Fruit fly (Drosophila melanogaster) whole organism, embryonic: Measurements from ENCODE around the gene Jhbp16.

ENCODE experiments used
- Blimp-1 ChIP-seq: fragments of 200-800 bp; sonication (Bioruptor generic); optimal IDR thresholded peaks from 3 replicates; lab custom pipeline; 2018; ENCODE audit warnings: missing biosample characterization, missing genetic modification characterization, mild to moderate bottlenecking, moderate library complexity, missing genetic modification reagents
- CG1024 ChIP-seq: fragments of 200-800 bp; sonication (Bioruptor generic); IDR thresholded peaks from 2 replicates; pipeline ENCODE4 v1.3.6; 2022; ENCODE audit warnings: missing biosample characterization, missing genetic modification characterization
- CG12155 ChIP-seq: fragments of 200-800 bp; sonication (Bioruptor generic); optimal IDR thresholded peaks from 3 replicates; lab custom pipeline; 2016; ENCODE audit warnings: missing biosample characterization, missing genetic modification characterization
- CG15011 ChIP-seq: fragments of 200-800 bp; sonication (Bioruptor generic); optimal IDR thresholded peaks from 3 replicates; lab custom pipeline; 2018; ENCODE audit warnings: missing biosample characterization, mild to moderate bottlenecking, missing genetic modification characterization
- CG17612 ChIP-seq: fragments of 200-800 bp; sonication (Bioruptor generic); IDR thresholded peaks from 2 replicates; pipeline ENCODE4 v1.3.6; 2022; ENCODE audit warnings: missing biosample characterization, missing genetic modification characterization
- CG18476 ChIP-seq: fragments of 200-800 bp; sonication (Bioruptor generic); optimal IDR thresholded peaks from 2 replicates; lab custom pipeline; 2016; ENCODE audit warnings: missing biosample characterization, mild to moderate bottlenecking, missing genetic modification characterization
- CG2875 ChIP-seq: fragments of 200-800 bp; sonication (Bioruptor generic); optimal IDR thresholded peaks from 2 replicates; lab custom pipeline; 2017; ENCODE audit warnings: missing biosample characterization, mild to moderate bottlenecking, missing genetic modification characterization, missing genetic modification reagents
- CG31224 ChIP-seq: fragments of 200-800 bp; sonication (Bioruptor generic); IDR thresholded peaks from 2 replicates; pipeline ENCODE4 v1.3.6; 2022; ENCODE audit warnings: missing biosample characterization, missing genetic modification characterization
- CG3163 ChIP-seq: fragments of 200-800 bp; sonication (Bioruptor generic); optimal IDR thresholded peaks from 3 replicates; lab custom pipeline; 2016; ENCODE audit warnings: missing biosample characterization, missing genetic modification characterization
- CG4730 ChIP-seq: fragments of 200-800 bp; sonication (Bioruptor generic); IDR thresholded peaks from 2 replicates; pipeline ENCODE4 v1.3.6; 2022; ENCODE audit warnings: missing biosample characterization, missing genetic modification characterization
- CG4820 ChIP-seq: fragments of 200-800 bp; sonication (Bioruptor generic); optimal IDR thresholded peaks from 3 replicates; lab custom pipeline; 2016; ENCODE audit warnings: missing biosample characterization, missing genetic modification characterization
- CG5180 ChIP-seq: fragments of 200-800 bp; sonication (Bioruptor generic); optimal IDR thresholded peaks from 3 replicates; lab custom pipeline; 2017; ENCODE audit warnings: missing biosample characterization, missing genetic modification characterization, mild to moderate bottlenecking, moderate library complexity, missing genetic modification reagents
- CG6813 ChIP-seq: fragments of 200-800 bp; sonication (Bioruptor generic); optimal IDR thresholded peaks from 2 replicates; lab custom pipeline; 2017; ENCODE audit warnings: missing biosample characterization, missing genetic modification characterization, mild to moderate bottlenecking, moderate library complexity, missing genetic modification reagents
- CG7745 ChIP-seq: fragments of 200-800 bp; sonication (Bioruptor generic); optimal IDR thresholded peaks from 2 replicates; lab custom pipeline; 2018; ENCODE audit warnings: missing biosample characterization, mild to moderate bottlenecking, missing genetic modification characterization, moderate library complexity
- CG7928 ChIP-seq: fragments of 200-800 bp; sonication (Bioruptor generic); optimal IDR thresholded peaks from 2 replicates; lab custom pipeline; 2017; ENCODE audit warnings: missing biosample characterization, mild to moderate bottlenecking, missing genetic modification characterization
- CG7963 ChIP-seq: fragments of 200-800 bp; sonication (Bioruptor generic); IDR thresholded peaks from 3 replicates; pipeline ENCODE4 v1.3.6; 2022; ENCODE audit warnings: missing biosample characterization, missing genetic modification characterization; ENCODE audit not compliant: partially characterized antibody
- CG7987 ChIP-seq: fragments of 200-800 bp; sonication (Bioruptor generic); optimal IDR thresholded peaks from 2 replicates; lab custom pipeline; 2018; ENCODE audit warnings: missing biosample characterization, mild to moderate bottlenecking, missing genetic modification characterization, moderate library complexity
- CG9876 ChIP-seq: fragments of 200-800 bp; sonication (Bioruptor generic); optimal IDR thresholded peaks from 2 replicates; lab custom pipeline; 2016; ENCODE audit warnings: missing biosample characterization, missing genetic modification characterization
- CG9932 ChIP-seq: fragments of 200-800 bp; sonication (Bioruptor generic); IDR thresholded peaks from 2 replicates; pipeline ENCODE4 v1.3.6; 2022; ENCODE audit warnings: missing biosample characterization, missing genetic modification characterization
- Chrac-16 ChIP-seq: fragments of 200-800 bp; sonication (Bioruptor generic); optimal IDR thresholded peaks from 3 replicates; lab custom pipeline; 2016; ENCODE audit warnings: missing biosample characterization, missing genetic modification characterization
- Gug ChIP-seq: fragments of 200-800 bp; sonication (Bioruptor generic); IDR thresholded peaks from 4 replicates; pipeline ENCODE4 v1.3.6; 2022; ENCODE audit warnings: missing biosample characterization, missing genetic modification characterization
- Hey ChIP-seq: fragments of 200-800 bp; sonication (Bioruptor generic); optimal IDR thresholded peaks from 3 replicates; lab custom pipeline; 2018; ENCODE audit warnings: missing biosample characterization, mild to moderate bottlenecking, missing genetic modification characterization
- Hr51 ChIP-seq, 2 experiments: fragments of 200-800 bp; sonication (Bioruptor generic); optimal IDR thresholded peaks; 2 replicates in 1 of 2; 3 replicates in 1 of 2; lab custom pipeline; 2016 to 2018; ENCODE audit warnings: missing biosample characterization in 2 of 2, missing genetic modification characterization in 2 of 2, mild to moderate bottlenecking in 1 of 2, moderate library complexity in 1 of 2
- Mes4 ChIP-seq: fragments of 200-800 bp; sonication (Bioruptor generic); optimal IDR thresholded peaks from 2 replicates; lab custom pipeline; 2016; ENCODE audit warnings: missing biosample characterization, missing genetic modification characterization
- Nf-YB ChIP-seq: fragments of 200-800 bp; sonication (Bioruptor generic); optimal IDR thresholded peaks from 3 replicates; lab custom pipeline; 2019; ENCODE audit warnings: missing biosample characterization, mild to moderate bottlenecking, missing genetic modification characterization, moderate library complexity
- NfI ChIP-seq: fragments of 200-800 bp; sonication (Bioruptor generic); optimal IDR thresholded peaks from 3 replicates; lab custom pipeline; 2018; ENCODE audit warnings: missing biosample characterization, mild to moderate bottlenecking, missing genetic modification characterization, moderate library complexity
- Oli ChIP-seq: fragments of 200-800 bp; sonication (Bioruptor generic); optimal IDR thresholded peaks from 2 replicates; lab custom pipeline; 2018; ENCODE audit warnings: missing biosample characterization, mild to moderate bottlenecking, missing genetic modification characterization, moderate library complexity
- PHDP ChIP-seq: fragments of 200-800 bp; sonication (Bioruptor generic); optimal IDR thresholded peaks from 3 replicates; lab custom pipeline; 2018; ENCODE audit warnings: missing biosample characterization, mild to moderate bottlenecking, missing genetic modification characterization, moderate library complexity
- Scr ChIP-seq: fragments of 200-800 bp; sonication (Bioruptor generic); IDR thresholded peaks from 2 replicates; pipeline ENCODE4 v1.3.6; 2022; ENCODE audit warnings: missing biosample characterization, missing genetic modification characterization; ENCODE audit not compliant: partially characterized antibody
- al ChIP-seq: fragments of 200-800 bp; sonication (Bioruptor generic); IDR thresholded peaks from 2 replicates; pipeline ENCODE4 v1.3.6; 2022; ENCODE audit warnings: missing biosample characterization, missing genetic modification characterization
- bigmax ChIP-seq: fragments of 200-800 bp; sonication (Bioruptor generic); optimal IDR thresholded peaks from 2 replicates; lab custom pipeline; 2018; ENCODE audit warnings: missing biosample characterization, mild to moderate bottlenecking, missing genetic modification characterization
- caup ChIP-seq: fragments of 200-800 bp; sonication (Bioruptor generic); optimal IDR thresholded peaks from 3 replicates; lab custom pipeline; 2017; ENCODE audit warnings: missing biosample characterization, mild to moderate bottlenecking, missing genetic modification characterization, moderate library complexity; ENCODE audit not compliant: severe bottlenecking
- chif ChIP-seq, 2 experiments: fragments of 200-800 bp; sonication (Bioruptor generic); optimal IDR thresholded peaks; 3 replicates each; lab custom pipeline; 2016; ENCODE audit warnings: missing biosample characterization in 2 of 2, missing genetic modification characterization in 2 of 2
- dimm ChIP-seq: fragments of 200-800 bp; sonication (Bioruptor generic); IDR thresholded peaks from 2 replicates; pipeline ENCODE4 v1.3.6; 2022; ENCODE audit warnings: missing biosample characterization, missing genetic modification characterization
- disco-r ChIP-seq: fragments of 200-800 bp; sonication (Bioruptor generic); optimal IDR thresholded peaks from 2 replicates; lab custom pipeline; 2016; ENCODE audit warnings: missing biosample characterization, missing genetic modification characterization
- fd96Cb ChIP-seq: fragments of 200-800 bp; sonication (Bioruptor generic); optimal IDR thresholded peaks from 2 replicates; lab custom pipeline; 2018; ENCODE audit warnings: missing biosample characterization, mild to moderate bottlenecking, missing genetic modification characterization, moderate library complexity
- gsb ChIP-seq: fragments of 200-800 bp; sonication (Bioruptor generic); IDR thresholded peaks from 2 replicates; pipeline ENCODE4 v1.3.6; 2022; ENCODE audit warnings: missing biosample characterization, missing genetic modification characterization
- gsb-n ChIP-seq: fragments of 200-800 bp; sonication (Bioruptor generic); optimal IDR thresholded peaks from 3 replicates; lab custom pipeline; 2018; ENCODE audit warnings: missing biosample characterization, mild to moderate bottlenecking, missing genetic modification characterization
- klu ChIP-seq: fragments of 200-800 bp; sonication (Bioruptor generic); IDR thresholded peaks from 2 replicates; pipeline ENCODE4 v1.3.6; 2022; ENCODE audit warnings: missing biosample characterization, missing genetic modification characterization
- lab ChIP-seq: fragments of 200-800 bp; sonication (Bioruptor generic); optimal IDR thresholded peaks from 3 replicates; lab custom pipeline; 2017; ENCODE audit warnings: missing biosample characterization, missing genetic modification characterization, mild to moderate bottlenecking, moderate library complexity, missing genetic modification reagents
- prd ChIP-seq, 3 experiments: fragments of >200 bp in 2 of 3; fragments of 200-800 bp in 1 of 3; sonication (Bioruptor generic) in 1 of 3; optimal IDR thresholded peaks in 2 of 3; IDR thresholded peaks in 1 of 3; 2 replicates in 2 of 3; 3 replicates in 1 of 3; pipeline versions ENCODE4 v1.3.6 to Lab custom; 2017 to 2022; ENCODE audit warnings: missing biosample characterization in 1 of 3, missing genetic modification characterization in 1 of 3
- ranshi ChIP-seq: fragments of 200-800 bp; sonication (Bioruptor generic); IDR thresholded peaks from 2 replicates; pipeline ENCODE4 v1.3.6; 2022; ENCODE audit warnings: missing biosample characterization, missing genetic modification characterization
- run ChIP-seq: fragments of 200-800 bp; sonication (Bioruptor generic); optimal IDR thresholded peaks from 3 replicates; lab custom pipeline; 2018; ENCODE audit warnings: missing biosample characterization, mild to moderate bottlenecking, missing genetic modification characterization
- schlank ChIP-seq: fragments of 200-800 bp; sonication (Bioruptor generic); optimal IDR thresholded peaks from 2 replicates; lab custom pipeline; 2018; ENCODE audit warnings: missing biosample characterization, mild to moderate bottlenecking, missing genetic modification characterization
- seq ChIP-seq: fragments of 200-800 bp; sonication (Bioruptor generic); IDR thresholded peaks from 2 replicates; pipeline ENCODE4 v1.3.6; 2022; ENCODE audit warnings: missing biosample characterization, missing genetic modification characterization
- trh ChIP-seq: fragments of 200-800 bp; sonication (Bioruptor generic); optimal IDR thresholded peaks from 2 replicates; lab custom pipeline; 2016; ENCODE audit warnings: missing biosample characterization, missing genetic modification characterization
- tup ChIP-seq: fragments of 200-800 bp; sonication (Bioruptor generic); optimal IDR thresholded peaks from 2 replicates; lab custom pipeline; 2016; ENCODE audit warnings: missing biosample characterization, mild to moderate bottlenecking, missing genetic modification characterization, moderate library complexity
- vvl ChIP-seq: fragments of 200-800 bp; sonication (Bioruptor generic); IDR thresholded peaks from 2 replicates; pipeline ENCODE4 v1.3.6; 2022; ENCODE audit warnings: missing biosample characterization, missing genetic modification characterization
- zfh1 ChIP-seq: fragments of 200-800 bp; sonication (Bioruptor generic); IDR thresholded peaks from 3 replicates; pipeline ENCODE4 v1.3.6; 2022; ENCODE audit warnings: missing biosample characterization, missing genetic modification characterization

Jhbp16 gene

DNA sequence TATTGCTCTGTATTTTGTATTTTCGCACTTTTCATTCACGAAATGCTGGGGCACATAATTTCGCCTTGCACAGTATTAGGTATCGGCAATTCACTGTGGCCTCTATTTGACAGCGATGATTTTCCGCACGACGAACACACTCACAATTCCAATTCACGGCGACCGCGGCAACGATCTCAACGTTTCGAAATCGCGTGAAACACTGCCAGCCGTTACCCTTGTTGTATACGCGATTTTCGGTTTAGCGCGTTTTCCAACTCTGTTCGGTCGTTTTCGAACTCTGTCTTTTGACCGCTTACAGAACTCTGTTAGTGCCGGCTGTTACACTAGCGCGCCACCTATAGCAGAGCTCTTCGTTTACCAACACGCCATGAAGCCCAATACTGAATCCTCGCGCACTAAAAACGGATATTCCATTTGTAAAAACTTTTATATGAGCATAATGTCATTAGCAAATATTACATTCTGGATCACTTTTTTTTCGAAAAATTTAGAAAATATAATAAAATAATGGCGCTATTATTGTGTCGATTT, 45.0 kb upstream of the Jhbp16 start, which contains the start of gene InR (continued):
- TF ChIP-seq CG7963 (GFP tag; lab: Robert Waterston, UW) (no peak), CG2875 (GFP tag; lab: Kevin White, UChicago) (peak; percentile 29), chif (GFP tag; optimal IDR thresholded peaks at IDR 0.05; lab: Kevin White, UChicago) (peak; percentile 61 to 78), CG18476 (peak; percentile 26), CG1024 (no peak), CG4820 (GFP tag; lab: Kevin White, UChicago) (peak; percentile 54), CG7745 (tag; lab: Kevin White, UChicago) (no peak), NfI (GFP tag; lab: Kevin White, UChicago) (peak; percentile 80), CG15011 (peak; percentile 27), schlank (tag; lab: Kevin White, UChicago) (peak; percentile 46), tup (GFP tag; lab: Kevin White, UChicago) (peak; percentile 80), CG4730 (GFP tag; lab: Robert Waterston, UW) (no peak), dimm (no peak), Hr51 (GFP tag; optimal IDR thresholded peaks at IDR 0.05; lab: Kevin White, UChicago) (peak; percentile 51 to 75), Mes4 (GFP tag; lab: Kevin White, UChicago) (peak; percentile 21), CG12155 (GFP tag; lab: Kevin White, UChicago) (peak; percentile 68), gsb (no peak), Hey (peak; percentile 64), lab (GFP tag; lab: Kevin White, UChicago) (peak; percentile 89), vvl (GFP tag; lab: Robert Waterston, UW) (no peak), Oli (no peak), ranshi (GFP tag; lab: Robert Waterston, UW) (no peak), Chrac-16 (GFP tag; lab: Kevin White, UChicago) (peak; percentile 86), trh (GFP tag; lab: Kevin White, UChicago) (peak; percentile 38), Nf-YB (no peak), CG31224 (GFP tag; lab: Robert Waterston, UW) (no peak), Scr (no peak), caup (GFP tag; lab: Kevin White, UChicago) (peak; percentile 89), Gug (GFP tag; lab: Robert Waterston, UW) (peak; percentile 59; the same call in 1 of the 4 replicates), CG7928 (GFP tag; lab: Kevin White, UChicago) (peak; percentile 16), run (tag; lab: Kevin White, UChicago) (no peak), bigmax (peak; percentile 56), seq (GFP tag; lab: Robert Waterston, UW) (no peak), CG3163 (GFP tag; lab: Kevin White, UChicago) (peak; percentile 72), CG9876 (GFP tag; lab: Kevin White, UChicago) (peak; percentile 65), CG6813 (peak; percentile 54), fd96Cb (tag; lab: Kevin White, UChicago) (peak; percentile 2), CG17612 (no peak), prd (optimal IDR thresholded peaks at IDR 0.05; lab: Kevin White, UChicago) (no peak), prd (GFP tag; IDR thresholded peaks at IDR 0.05; lab: Robert Waterston, UW) (no peak), PHDP (peak; percentile 50), CG9932 (GFP tag; lab: Robert Waterston, UW) (no peak), al (GFP tag; lab: Robert Waterston, UW) (no peak), klu (no peak), gsb-n (tag; lab: Kevin White, UChicago) (no peak), CG5180 (GFP tag; lab: Kevin White, UChicago) (peak; percentile 23), Blimp-1 (GFP tag; lab: Kevin White, UChicago) (no peak), disco-r (GFP tag; lab: Kevin White, UChicago) (no peak), CG7987 (GFP tag; lab: Kevin White, UChicago) (peak; percentile 73), zfh1 (GFP tag; lab: Robert Waterston, UW) (no peak)
